Fruit fly (Drosophila melanogaster) whole organism, embryonic: ENCODE results near the gene Cpr67Fa1.

Experiments
- Atf3 ChIP-seq: fragments of 200-800 bp; sonication (Bioruptor generic); optimal IDR thresholded peaks from 3 replicates; lab custom pipeline; 2016; ENCODE audit warnings: missing biosample characterization, missing genetic modification characterization
- CG10267 ChIP-seq: fragments of 200-800 bp; sonication (Bioruptor generic); optimal IDR thresholded peaks from 2 replicates; lab custom pipeline; 2018; ENCODE audit warnings: missing biosample characterization, mild to moderate bottlenecking, missing genetic modification characterization, moderate library complexity
- CG10431 ChIP-seq: fragments of 200-800 bp; sonication (Bioruptor generic); optimal IDR thresholded peaks from 3 replicates; lab custom pipeline; 2018; ENCODE audit warnings: missing biosample characterization, mild to moderate bottlenecking, missing genetic modification characterization
- CG13287 ChIP-seq: fragments of 200-800 bp; sonication (Bioruptor generic); IDR thresholded peaks from 2 replicates; pipeline ENCODE4 v1.3.6; 2022; ENCODE audit warnings: missing biosample characterization, missing genetic modification characterization; ENCODE audit not compliant: partially characterized antibody
- CG13424 ChIP-seq: fragments of 200-800 bp; sonication (Bioruptor generic); optimal IDR thresholded peaks from 2 replicates; lab custom pipeline; 2019; ENCODE audit warnings: missing biosample characterization, mild to moderate bottlenecking, missing genetic modification characterization, moderate library complexity
- CG14860 ChIP-seq: fragments of 200-800 bp; sonication (Bioruptor generic); IDR thresholded peaks from 3 replicates; pipeline ENCODE4 v1.3.6; 2022; ENCODE audit warnings: missing biosample characterization, missing genetic modification characterization; ENCODE audit not compliant: partially characterized antibody
- CG15514 ChIP-seq: fragments of 200-800 bp; sonication (Bioruptor generic); optimal IDR thresholded peaks from 3 replicates; lab custom pipeline; 2017; ENCODE audit warnings: missing biosample characterization, missing genetic modification characterization, mild to moderate bottlenecking, moderate library complexity, missing genetic modification reagents
- CG17361 ChIP-seq: fragments of 200-800 bp; sonication (Bioruptor generic); IDR thresholded peaks from 3 replicates; pipeline ENCODE4 v1.3.6; 2022; ENCODE audit warnings: missing biosample characterization, missing genetic modification characterization
- CG17385 ChIP-seq: fragments of 200-800 bp; sonication (Bioruptor generic); optimal IDR thresholded peaks from 3 replicates; lab custom pipeline; 2018; ENCODE audit warnings: missing biosample characterization, mild to moderate bottlenecking, missing genetic modification characterization
- CG32532 ChIP-seq: fragments of 200-800 bp; sonication (Bioruptor generic); IDR thresholded peaks from 2 replicates; pipeline ENCODE4 v1.3.6; 2022; ENCODE audit warnings: missing biosample characterization, missing genetic modification characterization
- CG42726 ChIP-seq: fragments of 200-800 bp; sonication (Bioruptor generic); IDR thresholded peaks from 2 replicates; pipeline ENCODE4 v1.3.6; 2022; ENCODE audit warnings: missing biosample characterization, missing genetic modification characterization; ENCODE audit not compliant: partially characterized antibody
- CG4282 ChIP-seq: fragments of 200-800 bp; sonication (Bioruptor generic); optimal IDR thresholded peaks from 2 replicates; lab custom pipeline; 2016; ENCODE audit warnings: missing biosample characterization, missing genetic modification characterization
- CG7556 ChIP-seq: fragments of 200-800 bp; sonication (Bioruptor generic); optimal IDR thresholded peaks from 2 replicates; lab custom pipeline; 2017; ENCODE audit warnings: missing biosample characterization, mild to moderate bottlenecking, missing genetic modification characterization
- D ChIP-seq, 2 experiments: fragments of 200-800 bp in 1 of 2; fragments of >200 bp in 1 of 2; sonication (Bioruptor generic) in 1 of 2; optimal IDR thresholded peaks; 2 replicates in 1 of 2; 3 replicates in 1 of 2; lab custom pipeline; 2017; ENCODE audit warnings: mild to moderate bottlenecking in 1 of 2, missing biosample characterization in 1 of 2, missing genetic modification characterization in 1 of 2, missing genetic modification reagents in 1 of 2
- Drgx ChIP-seq: fragments of 200-800 bp; sonication (Bioruptor generic); IDR thresholded peaks from 2 replicates; pipeline ENCODE4 v1.3.6; 2022; ENCODE audit warnings: missing biosample characterization, missing genetic modification characterization
- Ets65A ChIP-seq: fragments of 200-800 bp; sonication (Bioruptor generic); peaks from one replicate; lab custom pipeline; 2016; ENCODE audit warnings: missing biosample characterization, missing genetic modification characterization
- HLH3B ChIP-seq: fragments of 200-800 bp; sonication (Bioruptor generic); IDR thresholded peaks from 2 replicates; pipeline ENCODE4 v1.3.6; 2022; ENCODE audit warnings: missing biosample characterization, missing genetic modification characterization
- Hr39 ChIP-seq: fragments of >200 bp; optimal IDR thresholded peaks from 2 replicates; lab custom pipeline; 2017
- Meics ChIP-seq: fragments of 200-800 bp; sonication (Bioruptor generic); optimal IDR thresholded peaks from 2 replicates; lab custom pipeline; 2017; ENCODE audit warnings: missing biosample characterization, mild to moderate bottlenecking, missing genetic modification characterization
- Rfx ChIP-seq: fragments of 200-800 bp; sonication (Bioruptor generic); IDR thresholded peaks from 2 replicates; pipeline ENCODE4 v1.3.6; 2022; ENCODE audit warnings: missing biosample characterization, missing genetic modification characterization
- Sox102F ChIP-seq: fragments of 200-800 bp; sonication (Bioruptor generic); optimal IDR thresholded peaks from 2 replicates; lab custom pipeline; 2018; ENCODE audit warnings: missing biosample characterization, mild to moderate bottlenecking, missing genetic modification characterization, moderate library complexity
- ab ChIP-seq: fragments of 200-800 bp; sonication (Bioruptor generic); optimal IDR thresholded peaks from 2 replicates; lab custom pipeline; 2016; ENCODE audit warnings: missing biosample characterization, missing genetic modification characterization
- ase ChIP-seq: fragments of 200-800 bp; sonication (Bioruptor generic); IDR thresholded peaks from 3 replicates; pipeline ENCODE4 v1.3.6; 2022; ENCODE audit warnings: missing biosample characterization, missing genetic modification characterization
- bsh ChIP-seq, 2 experiments: fragments of 200-800 bp; sonication (Bioruptor generic); optimal IDR thresholded peaks; 2 replicates each; lab custom pipeline; 2017 to 2018; ENCODE audit warnings: mild to moderate bottlenecking in 2 of 2, missing biosample characterization in 2 of 2, missing genetic modification characterization in 2 of 2, moderate library complexity in 1 of 2
- chinmo ChIP-seq: fragments of 200-800 bp; sonication (Bioruptor generic); IDR thresholded peaks from 4 replicates; pipeline ENCODE4 v1.3.6; 2022; ENCODE audit warnings: missing biosample characterization, missing genetic modification characterization; ENCODE audit not compliant: partially characterized antibody
- chm ChIP-seq: fragments of 200-800 bp; sonication (Bioruptor generic); IDR thresholded peaks from 2 replicates; pipeline ENCODE4 v1.3.6; 2022; ENCODE audit warnings: missing biosample characterization, missing genetic modification characterization
- chn ChIP-seq: fragments of 200-800 bp; sonication (Bioruptor generic); optimal IDR thresholded peaks from 2 replicates; lab custom pipeline; 2016; ENCODE audit warnings: missing biosample characterization, missing genetic modification characterization
- corto ChIP-seq: fragments of 200-800 bp; sonication (Bioruptor generic); optimal IDR thresholded peaks from 2 replicates; lab custom pipeline; 2016; ENCODE audit warnings: missing biosample characterization, mild to moderate bottlenecking, missing genetic modification characterization, moderate library complexity
- croc ChIP-seq: fragments of 200-800 bp; sonication (Bioruptor generic); conservative IDR thresholded peaks from 3 replicates; pipeline ENCODE4 v1.3.6; 2022; ENCODE audit warnings: missing biosample characterization, missing genetic modification characterization
- fu2 ChIP-seq: fragments of 200-800 bp; sonication (Bioruptor generic); optimal IDR thresholded peaks from 2 replicates; lab custom pipeline; 2016; ENCODE audit warnings: missing biosample characterization, missing genetic modification characterization
- lbe ChIP-seq: fragments of 200-800 bp; sonication (Bioruptor generic); optimal IDR thresholded peaks from 2 replicates; lab custom pipeline; 2016; ENCODE audit warnings: missing biosample characterization, mild to moderate bottlenecking, missing genetic modification characterization
- lilli ChIP-seq: fragments of 200-800 bp; sonication (Bioruptor generic); optimal IDR thresholded peaks from 3 replicates; lab custom pipeline; 2016; ENCODE audit warnings: missing biosample characterization, missing genetic modification characterization
- lov ChIP-seq, 2 experiments: fragments of 200-800 bp in 1 of 2; fragments of >200 bp in 1 of 2; sonication (Bioruptor generic) in 1 of 2; IDR thresholded peaks in 1 of 2; optimal IDR thresholded peaks in 1 of 2; 2 replicates in 1 of 2; 3 replicates in 1 of 2; pipeline versions ENCODE4 v1.3.6 to Lab custom; 2017 to 2022; ENCODE audit warnings: missing biosample characterization in 1 of 2, missing genetic modification characterization in 1 of 2
- nau ChIP-seq: fragments of 200-800 bp; sonication (Bioruptor generic); optimal IDR thresholded peaks from 3 replicates; lab custom pipeline; 2017; ENCODE audit warnings: missing biosample characterization, mild to moderate bottlenecking, missing genetic modification characterization, missing genetic modification reagents
- nom ChIP-seq: fragments of 200-800 bp; sonication (Bioruptor generic); optimal IDR thresholded peaks from 2 replicates; lab custom pipeline; 2017; ENCODE audit warnings: missing biosample characterization, missing genetic modification characterization, mild to moderate bottlenecking, moderate library complexity, missing genetic modification reagents
- onecut ChIP-seq: fragments of 200-800 bp; sonication (Bioruptor generic); IDR thresholded peaks from 2 replicates; pipeline ENCODE4 v1.3.6; 2022; ENCODE audit warnings: missing biosample characterization, missing genetic modification characterization
- peb ChIP-seq: fragments of 200-800 bp; sonication (Bioruptor generic); IDR thresholded peaks from 2 replicates; pipeline ENCODE4 v1.3.6; 2022; ENCODE audit warnings: missing biosample characterization, missing genetic modification characterization
- phol ChIP-seq: fragments of 200-800 bp; sonication (Bioruptor generic); optimal IDR thresholded peaks from 3 replicates; lab custom pipeline; 2018; ENCODE audit warnings: missing biosample characterization, mild to moderate bottlenecking, missing genetic modification characterization, moderate library complexity
- row ChIP-seq: fragments of 200-800 bp; sonication (Bioruptor generic); IDR thresholded peaks from 3 replicates; pipeline ENCODE4 v1.3.6; 2022; ENCODE audit warnings: missing biosample characterization, missing genetic modification characterization
- run ChIP-seq: fragments of 200-800 bp; sonication (Bioruptor generic); optimal IDR thresholded peaks from 3 replicates; lab custom pipeline; 2018; ENCODE audit warnings: missing biosample characterization, mild to moderate bottlenecking, missing genetic modification characterization
- sna ChIP-seq: fragments of 200-800 bp; sonication (Bioruptor generic); IDR thresholded peaks from 2 replicates; pipeline ENCODE4 v1.3.6; 2022; ENCODE audit warnings: missing biosample characterization, missing genetic modification characterization; ENCODE audit not compliant: partially characterized antibody
- sr ChIP-seq: fragments of 200-800 bp; sonication (Bioruptor generic); IDR thresholded peaks from 3 replicates; pipeline ENCODE4 v1.3.6; 2022; ENCODE audit warnings: missing biosample characterization, missing genetic modification characterization
- stwl ChIP-seq: fragments of 200-800 bp; sonication (Bioruptor generic); optimal IDR thresholded peaks from 3 replicates; lab custom pipeline; 2018; ENCODE audit warnings: missing biosample characterization, mild to moderate bottlenecking, missing genetic modification characterization, moderate library complexity
- unpg ChIP-seq: fragments of 200-800 bp; sonication (Bioruptor generic); optimal IDR thresholded peaks from 3 replicates; lab custom pipeline; 2018; ENCODE audit warnings: missing biosample characterization, mild to moderate bottlenecking, missing genetic modification characterization, moderate library complexity
- zfh1 ChIP-seq: fragments of 200-800 bp; sonication (Bioruptor generic); IDR thresholded peaks from 3 replicates; pipeline ENCODE4 v1.3.6; 2022; ENCODE audit warnings: missing biosample characterization, missing genetic modification characterization

The Cpr67Fa1 gene

DNA sequence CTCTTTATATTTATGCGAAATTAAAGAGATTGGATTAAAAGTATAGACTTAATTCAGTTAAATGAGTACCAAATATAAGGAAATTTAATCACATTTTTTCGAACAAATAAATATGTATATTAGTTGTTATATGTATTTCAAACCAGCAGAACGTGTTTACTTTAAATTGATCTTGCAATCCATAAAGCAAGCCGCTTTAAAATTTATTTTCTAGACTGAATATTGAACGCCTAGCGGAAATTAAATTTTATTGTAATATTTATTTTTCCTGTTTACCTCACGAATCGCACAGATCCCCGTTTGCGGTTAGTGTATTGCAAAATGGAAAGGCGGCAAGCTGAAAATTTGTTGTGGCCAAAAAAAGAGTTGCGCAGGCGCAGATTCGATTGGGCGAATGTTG is 37.6 kb downstream of the Cpr67Fa1 start:
- TF ChIP-seq CG13424 (tag; lab: Kevin White, UChicago) (no peak), sna (GFP tag; lab: Robert Waterston, UW) (no peak), sr (no peak)
- TF ChIP-seq, all 482 proteins: peak for 0

dm6 chr3L:10927953-10928352 is 38.2 kb downstream of the Cpr67Fa1 start:
- TF ChIP-seq bsh (GFP tag; optimal IDR thresholded peaks at IDR 0.05; lab: Kevin White, UChicago) (peak in 1 of 2 experiments; percentile 40), Drgx (peak; percentile 70), CG15514 (no peak)

dm6 chr3L:10928801-10929200 is 39.0 kb downstream of the Cpr67Fa1 start:
- TF ChIP-seq nom (GFP tag; lab: Kevin White, UChicago) (peak; percentile 90), Drgx (peak; percentile 70; the same call in 1 of the 2 replicates), CG7556 (GFP tag; lab: Kevin White, UChicago) (no peak), Ets65A (GFP tag; lab: Kevin White, UChicago) (peak; percentile 5), lbe (GFP tag; lab: Kevin White, UChicago) (peak; percentile 40)

DNA sequence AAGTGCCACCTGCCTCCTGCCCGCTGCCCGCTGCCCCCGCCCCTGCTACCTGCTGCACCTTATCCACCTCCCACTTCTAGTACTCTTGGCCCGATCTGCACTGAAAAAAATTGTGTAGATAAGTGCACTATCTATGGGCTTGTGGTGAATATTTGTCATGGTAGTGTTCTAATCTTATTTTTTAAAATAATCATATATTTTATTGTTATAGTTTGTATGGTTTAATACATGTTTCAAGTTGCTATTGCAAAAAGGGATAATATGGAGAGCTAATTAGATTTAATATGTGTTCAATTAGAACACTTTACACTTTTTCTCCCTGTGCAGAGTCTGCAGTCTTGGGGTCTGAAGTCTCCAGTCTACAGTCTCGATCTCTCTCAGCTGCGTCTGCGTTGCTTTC is 41.6 kb downstream of the Cpr67Fa1 start:
- peak; percentile 10 for TF ChIP-seq Meics (GFP tag; lab: Kevin White, UChicago)
- no peak for TF ChIP-seq HLH3B (GFP tag; lab: Robert Waterston, UW)
- no peak for TF ChIP-seq CG4282
- TF ChIP-seq phol (tag; lab: Kevin White, UChicago), result peak; percentile 66
- no peak for TF ChIP-seq ase
- no peak for TF ChIP-seq stwl (tag; lab: Kevin White, UChicago)
- TF ChIP-seq CG17385 (GFP tag; lab: Kevin White, UChicago), result peak; percentile 14
- peak; percentile 31; the same call in 2 of the 3 replicates for TF ChIP-seq croc (GFP tag; lab: Robert Waterston, UW)
- TF ChIP-seq CG13287 (GFP tag; lab: Robert Waterston, UW), result no peak
- no peak for TF ChIP-seq CG14860 (GFP tag; lab: Robert Waterston, UW)
- TF ChIP-seq onecut (GFP tag; lab: Robert Waterston, UW), result peak; percentile 6; the same call in 1 of the 2 replicates
- peak; percentile 36 for TF ChIP-seq Sox102F (GFP tag; lab: Kevin White, UChicago)
- no peak for TF ChIP-seq CG10431 (GFP tag; lab: Kevin White, UChicago)
- no peak for TF ChIP-seq Hr39 (lab: Kevin White, UChicago)
- TF ChIP-seq corto (GFP tag; lab: Kevin White, UChicago), result no peak
- TF ChIP-seq CG42726, result no peak
- TF ChIP-seq lilli, result no peak
- TF ChIP-seq chinmo, result no peak
- peak; percentile 59; the same call in 1 of the 3 replicates for TF ChIP-seq CG17361 (GFP tag; lab: Robert Waterston, UW)
- no peak for TF ChIP-seq CG32532 (GFP tag; lab: Robert Waterston, UW)
- no peak for TF ChIP-seq D (optimal IDR thresholded peaks at IDR 0.05; lab: Kevin White, UChicago)
- no peak for TF ChIP-seq D (GFP tag; optimal IDR thresholded peaks at IDR 0.05; lab: Kevin White, UChicago)
- no peak for TF ChIP-seq fu2 (GFP tag; lab: Kevin White, UChicago)
- TF ChIP-seq Rfx (GFP tag; lab: Robert Waterston, UW), result no peak
- no peak for TF ChIP-seq chn
- TF ChIP-seq nau (GFP tag; lab: Kevin White, UChicago), result peak; percentile 1
- TF ChIP-seq zfh1 (GFP tag; lab: Robert Waterston, UW), result no peak
- TF ChIP-seq unpg (GFP tag; lab: Kevin White, UChicago), result peak; percentile 37
- no peak for TF ChIP-seq chm (GFP tag; lab: Robert Waterston, UW)
- peak; percentile 58; the same call in 1 of the 2 replicates for TF ChIP-seq peb (GFP tag; lab: Robert Waterston, UW)
- TF ChIP-seq CG10267 (tag; lab: Kevin White, UChicago), result peak; percentile 43
- TF ChIP-seq Atf3 (GFP tag; lab: Kevin White, UChicago), result no peak
- TF ChIP-seq run (tag; lab: Kevin White, UChicago), result no peak
- TF ChIP-seq row (GFP tag; lab: Robert Waterston, UW), result peak; percentile 66
- TF ChIP-seq ab (GFP tag; lab: Kevin White, UChicago), result no peak
- no peak for TF ChIP-seq lov (optimal IDR thresholded peaks at IDR 0.05; lab: Kevin White, UChicago)
- TF ChIP-seq lov (GFP tag; IDR thresholded peaks at IDR 0.05; lab: Robert Waterston, UW), result no peak
